Fruit fly (Drosophila melanogaster) whole organism, embryonic: ENCODE results near the gene in.

ENCODE experiments used
- ATbp ChIP-seq: fragments of 200-800 bp; sonication (Bioruptor generic); optimal IDR thresholded peaks from 2 replicates; lab custom pipeline; 2017; ENCODE audit warnings: missing biosample characterization, mild to moderate bottlenecking, missing genetic modification characterization, missing genetic modification reagents
- CG10147 ChIP-seq: fragments of 200-800 bp; sonication (Bioruptor generic); optimal IDR thresholded peaks from 2 replicates; lab custom pipeline; 2019; ENCODE audit warnings: missing biosample characterization, mild to moderate bottlenecking, missing genetic modification characterization, moderate library complexity
- CG10959 ChIP-seq: fragments of 200-800 bp; sonication (Bioruptor generic); IDR thresholded peaks from 2 replicates; pipeline ENCODE4 v1.3.6; 2022; ENCODE audit warnings: missing biosample characterization, missing genetic modification characterization
- CG11085 ChIP-seq: fragments of 200-800 bp; sonication (Bioruptor generic); IDR thresholded peaks from 2 replicates; pipeline ENCODE4 v1.3.6; 2022; ENCODE audit warnings: missing biosample characterization, missing genetic modification characterization
- CG14441 ChIP-seq: fragments of 200-800 bp; sonication (Bioruptor generic); IDR thresholded peaks from 2 replicates; pipeline ENCODE4 v1.3.6; 2022; ENCODE audit warnings: missing biosample characterization, missing genetic modification characterization
- CG15601 ChIP-seq: fragments of 200-800 bp; sonication (Bioruptor generic); optimal IDR thresholded peaks from 3 replicates; lab custom pipeline; 2019; ENCODE audit warnings: missing biosample characterization, mild to moderate bottlenecking, missing genetic modification characterization, moderate library complexity
- CG16779 ChIP-seq: fragments of 200-800 bp; sonication (Bioruptor generic); IDR thresholded peaks from 2 replicates; pipeline ENCODE4 v1.3.6; 2022; ENCODE audit warnings: missing biosample characterization, missing genetic modification characterization
- CG17359 ChIP-seq: fragments of 200-800 bp; sonication (Bioruptor generic); optimal IDR thresholded peaks from 3 replicates; lab custom pipeline; 2018; ENCODE audit warnings: missing biosample characterization, mild to moderate bottlenecking, missing genetic modification characterization, moderate library complexity
- CG17612 ChIP-seq: fragments of 200-800 bp; sonication (Bioruptor generic); IDR thresholded peaks from 2 replicates; pipeline ENCODE4 v1.3.6; 2022; ENCODE audit warnings: missing biosample characterization, missing genetic modification characterization
- CG17829 ChIP-seq: fragments of 200-800 bp; optimal IDR thresholded peaks from 2 replicates; lab custom pipeline; 2019; ENCODE audit warnings: missing biosample characterization, mild to moderate bottlenecking, missing genetic modification characterization, moderate library complexity
- CG18011 ChIP-seq: fragments of 200-800 bp; sonication (Bioruptor generic); optimal IDR thresholded peaks from 2 replicates; lab custom pipeline; 2017; ENCODE audit warnings: missing biosample characterization, missing genetic modification characterization, mild to moderate bottlenecking, moderate library complexity, missing genotype
- CG2202 ChIP-seq: fragments of 200-800 bp; sonication (Bioruptor generic); optimal IDR thresholded peaks from 2 replicates; lab custom pipeline; 2018; ENCODE audit warnings: missing biosample characterization, mild to moderate bottlenecking, missing genetic modification characterization
- CG31441 ChIP-seq: fragments of 200-800 bp; sonication (Bioruptor generic); IDR thresholded peaks from 2 replicates; pipeline ENCODE4 v1.3.6; 2022; ENCODE audit warnings: missing biosample characterization, missing genetic modification characterization
- CG6272 ChIP-seq: fragments of 200-800 bp; sonication (Bioruptor generic); IDR thresholded peaks from 2 replicates; pipeline ENCODE4 v1.3.6; 2022; ENCODE audit warnings: missing biosample characterization, missing genetic modification characterization
- CG7839 ChIP-seq: fragments of 200-800 bp; sonication (Bioruptor generic); optimal IDR thresholded peaks from 3 replicates; lab custom pipeline; 2018; ENCODE audit warnings: missing biosample characterization, mild to moderate bottlenecking, missing genetic modification characterization, moderate library complexity
- D19B ChIP-seq: fragments of 200-800 bp; sonication (Bioruptor generic); optimal IDR thresholded peaks from 2 replicates; lab custom pipeline; 2017; ENCODE audit warnings: missing biosample characterization, mild to moderate bottlenecking, missing genetic modification characterization
- E2f1 ChIP-seq: fragments of 200-800 bp; sonication (Bioruptor generic); IDR thresholded peaks from 2 replicates; pipeline ENCODE4 v1.3.6; 2022; ENCODE audit warnings: missing biosample characterization, missing genetic modification characterization
- Hand ChIP-seq: fragments of 200-800 bp; sonication (Bioruptor generic); optimal IDR thresholded peaks from 2 replicates; lab custom pipeline; 2017; ENCODE audit warnings: mild to moderate bottlenecking, missing biosample characterization, missing genetic modification reagents, missing genetic modification characterization
- Hr39 ChIP-seq: fragments of >200 bp; optimal IDR thresholded peaks from 2 replicates; lab custom pipeline; 2017
- Jarid2 ChIP-seq: fragments of 200-800 bp; sonication (Bioruptor generic); optimal IDR thresholded peaks from 3 replicates; lab custom pipeline; 2017; ENCODE audit warnings: mild to moderate bottlenecking, missing biosample characterization, missing genetic modification reagents, missing genetic modification characterization
- Max ChIP-seq: fragments of 200-800 bp; sonication (Bioruptor generic); optimal IDR thresholded peaks from 2 replicates; lab custom pipeline; 2016; ENCODE audit warnings: missing biosample characterization, mild to moderate bottlenecking, missing genetic modification characterization
- Meics ChIP-seq: fragments of 200-800 bp; sonication (Bioruptor generic); optimal IDR thresholded peaks from 2 replicates; lab custom pipeline; 2017; ENCODE audit warnings: missing biosample characterization, mild to moderate bottlenecking, missing genetic modification characterization
- Oaz ChIP-seq: fragments of 200-800 bp; sonication (Bioruptor generic); IDR thresholded peaks from 2 replicates; pipeline ENCODE4 v1.3.6; 2022; ENCODE audit warnings: missing biosample characterization, missing genetic modification characterization
- Poxn ChIP-seq: fragments of 200-800 bp; sonication (Bioruptor generic); IDR thresholded peaks from 2 replicates; pipeline ENCODE4 v1.3.6; 2022; ENCODE audit warnings: missing biosample characterization, missing genetic modification characterization
- Stat92E ChIP-seq, 3 experiments: fragments of >200 bp in 2 of 3; fragments of 200-800 bp in 1 of 3; sonication (Bioruptor generic) in 1 of 3; optimal IDR thresholded peaks; 2 replicates each; lab custom pipeline; 2017 to 2019; ENCODE audit warnings: missing biosample characterization in 3 of 3, missing genetic modification characterization in 3 of 3, mild to moderate bottlenecking in 1 of 3, moderate library complexity in 1 of 3
- bbx ChIP-seq: fragments of 200-800 bp; sonication (Bioruptor generic); IDR thresholded peaks from 2 replicates; pipeline ENCODE4 v1.3.6; 2022; ENCODE audit warnings: missing biosample characterization, missing genetic modification characterization; ENCODE audit not compliant: partially characterized antibody
- cg ChIP-seq: fragments of 200-800 bp; sonication (Bioruptor generic); optimal IDR thresholded peaks from 3 replicates; lab custom pipeline; 2019; ENCODE audit warnings: missing biosample characterization, mild to moderate bottlenecking, missing genetic modification characterization, moderate library complexity
- chinmo ChIP-seq: fragments of 200-800 bp; sonication (Bioruptor generic); IDR thresholded peaks from 4 replicates; pipeline ENCODE4 v1.3.6; 2022; ENCODE audit warnings: missing biosample characterization, missing genetic modification characterization; ENCODE audit not compliant: partially characterized antibody
- disco-r ChIP-seq: fragments of 200-800 bp; sonication (Bioruptor generic); optimal IDR thresholded peaks from 2 replicates; lab custom pipeline; 2016; ENCODE audit warnings: missing biosample characterization, missing genetic modification characterization
- dm ChIP-seq: fragments of 200-800 bp; sonication (Bioruptor generic); optimal IDR thresholded peaks from 3 replicates; lab custom pipeline; 2016; ENCODE audit warnings: missing biosample characterization, missing genetic modification characterization
- fu2 ChIP-seq: fragments of 200-800 bp; sonication (Bioruptor generic); optimal IDR thresholded peaks from 2 replicates; lab custom pipeline; 2016; ENCODE audit warnings: missing biosample characterization, missing genetic modification characterization
- gro ChIP-seq: fragments of 200-800 bp; sonication (Bioruptor generic); optimal IDR thresholded peaks from 2 replicates; lab custom pipeline; 2016; ENCODE audit warnings: missing biosample characterization, missing genetic modification characterization
- gt ChIP-seq: fragments of 200-800 bp; sonication (Bioruptor generic); IDR thresholded peaks from 2 replicates; pipeline ENCODE4 v1.3.6; 2022; ENCODE audit warnings: missing biosample characterization, missing genetic modification characterization
- jing ChIP-seq: fragments of 200-800 bp; sonication (Bioruptor generic); optimal IDR thresholded peaks from 2 replicates; lab custom pipeline; 2018; ENCODE audit warnings: missing biosample characterization, mild to moderate bottlenecking, missing genetic modification characterization
- kni ChIP-seq: fragments of 200-800 bp; sonication (Bioruptor generic); optimal IDR thresholded peaks from 3 replicates; lab custom pipeline; 2017; ENCODE audit warnings: mild to moderate bottlenecking, missing biosample characterization, missing genetic modification reagents, missing genetic modification characterization
- luna ChIP-seq: fragments of 200-800 bp; sonication (Bioruptor generic); optimal IDR thresholded peaks from 2 replicates; lab custom pipeline; 2016; ENCODE audit warnings: missing biosample characterization, missing genetic modification characterization
- mirr ChIP-seq: fragments of 200-800 bp; sonication (Bioruptor generic); optimal IDR thresholded peaks from 3 replicates; lab custom pipeline; 2018; ENCODE audit warnings: missing biosample characterization, mild to moderate bottlenecking, missing genetic modification characterization
- nom ChIP-seq: fragments of 200-800 bp; sonication (Bioruptor generic); optimal IDR thresholded peaks from 2 replicates; lab custom pipeline; 2017; ENCODE audit warnings: missing biosample characterization, missing genetic modification characterization, mild to moderate bottlenecking, moderate library complexity, missing genetic modification reagents
- odd ChIP-seq: fragments of 200-800 bp; sonication (Bioruptor generic); optimal IDR thresholded peaks from 2 replicates; lab custom pipeline; 2017; ENCODE audit warnings: missing biosample characterization, mild to moderate bottlenecking, missing genetic modification characterization
- org-1 ChIP-seq: fragments of 200-800 bp; sonication (Bioruptor generic); optimal IDR thresholded peaks from 2 replicates; lab custom pipeline; 2017; ENCODE audit warnings: missing biosample characterization, missing genetic modification characterization
- pb ChIP-seq: fragments of 200-800 bp; sonication (Bioruptor generic); optimal IDR thresholded peaks from 3 replicates; lab custom pipeline; 2016; ENCODE audit warnings: missing biosample characterization, missing genetic modification characterization
- sc ChIP-seq, 3 experiments: fragments of >200 bp in 2 of 3; fragments of 200-800 bp in 1 of 3; sonication (Bioruptor generic) in 1 of 3; optimal IDR thresholded peaks; 2 replicates in 2 of 3; 3 replicates in 1 of 3; lab custom pipeline; 2017; ENCODE audit warnings: mild to moderate bottlenecking in 1 of 3, missing biosample characterization in 1 of 3, missing genetic modification characterization in 1 of 3, missing genetic modification reagents in 1 of 3
- sisA ChIP-seq: fragments of 200-800 bp; sonication (Bioruptor generic); IDR thresholded peaks from 2 replicates; pipeline ENCODE4 v1.3.6; 2022; ENCODE audit warnings: missing biosample characterization, missing genetic modification characterization
- sna ChIP-seq: fragments of 200-800 bp; sonication (Bioruptor generic); IDR thresholded peaks from 2 replicates; pipeline ENCODE4 v1.3.6; 2022; ENCODE audit warnings: missing biosample characterization, missing genetic modification characterization; ENCODE audit not compliant: partially characterized antibody
- tio ChIP-seq: fragments of 200-800 bp; sonication (Bioruptor generic); optimal IDR thresholded peaks from 2 replicates; lab custom pipeline; 2017; ENCODE audit warnings: missing biosample characterization, missing genetic modification characterization, inconsistent platforms
- tll ChIP-seq, 2 experiments: fragments of 200-800 bp in 1 of 2; fragments of >200 bp in 1 of 2; sonication (Bioruptor generic) in 1 of 2; optimal IDR thresholded peaks; 2 replicates each; lab custom pipeline; 2017 to 2019; ENCODE audit warnings: missing biosample characterization in 2 of 2, missing genetic modification characterization in 2 of 2, mild to moderate bottlenecking in 1 of 2, moderate library complexity in 1 of 2
- tx ChIP-seq: fragments of 200-800 bp; sonication (Bioruptor generic); optimal IDR thresholded peaks from 2 replicates; lab custom pipeline; 2016; ENCODE audit warnings: missing biosample characterization, missing genetic modification characterization
- usp ChIP-seq: fragments of >200 bp; optimal IDR thresholded peaks from 2 replicates; lab custom pipeline; 2017; ENCODE audit warnings: missing biosample characterization, missing genetic modification characterization
- vfl ChIP-seq: fragments of 200-800 bp; sonication (Bioruptor generic); optimal IDR thresholded peaks from 2 replicates; lab custom pipeline; 2016; ENCODE audit warnings: missing biosample characterization, missing genetic modification characterization
- zen2 ChIP-seq: fragments of 200-800 bp; sonication (Bioruptor generic); IDR thresholded peaks from 3 replicates; pipeline ENCODE4 v1.3.6; 2022; ENCODE audit warnings: missing biosample characterization, missing genetic modification characterization; ENCODE audit not compliant: partially characterized antibody

Gene in

DNA sequence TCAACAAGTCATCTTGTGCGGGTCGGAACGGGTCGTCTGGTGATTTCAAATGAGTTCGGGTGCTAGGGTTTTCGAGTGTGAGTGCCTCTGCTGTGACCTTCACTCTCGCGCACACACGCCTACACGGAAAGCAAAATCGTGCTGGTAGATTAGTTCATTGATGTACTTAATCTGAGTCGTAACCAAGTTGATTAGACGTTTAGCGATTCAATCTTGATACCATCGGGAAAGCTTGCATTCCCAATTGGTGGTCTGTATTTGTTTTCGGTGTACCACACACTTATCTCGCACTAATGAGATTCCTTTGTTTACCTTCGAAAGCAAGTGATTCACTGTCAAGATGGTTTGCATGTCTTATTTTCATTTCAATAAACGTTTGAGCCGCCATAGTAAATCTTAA, 22.0 kb downstream of the in start (continued):
- TF ChIP-seq Meics (peak; percentile 46), disco-r (GFP tag; lab: Kevin White, UChicago) (no peak), nom (no peak), Max (GFP tag; lab: Kevin White, UChicago) (peak; percentile 24), Hr39 (no peak), gt (GFP tag; lab: Robert Waterston, UW) (no peak), CG15601 (tag; lab: Kevin White, UChicago) (no peak), cg (GFP tag; lab: Kevin White, UChicago) (no peak), CG17829 (tag; lab: Kevin White, UChicago) (no peak), tll (GFP tag; optimal IDR thresholded peaks at IDR 0.05; lab: Kevin White, UChicago) (no peak), CG10147 (GFP tag; lab: Kevin White, UChicago) (no peak), E2f1 (GFP tag; lab: Robert Waterston, UW) (no peak; the same call in 1 of the 2 replicates), Hand (GFP tag; lab: Kevin White, UChicago) (no peak), CG17359 (tag; lab: Kevin White, UChicago) (peak; percentile 43), Stat92E (GFP tag; optimal IDR thresholded peaks at IDR 0.05; lab: Kevin White, UChicago) (no peak), vfl (GFP tag; lab: Kevin White, UChicago) (no peak), CG18011 (no peak), luna (GFP tag; lab: Kevin White, UChicago) (no peak), ATbp (no peak), bbx (GFP tag; lab: Robert Waterston, UW) (no peak), Oaz (GFP tag; lab: Robert Waterston, UW) (no peak), sc (optimal IDR thresholded peaks at IDR 0.05; lab: Kevin White, UChicago) (no peak), sc (GFP tag; optimal IDR thresholded peaks at IDR 0.05; lab: Kevin White, UChicago) (no peak), jing (GFP tag; lab: Kevin White, UChicago) (no peak), org-1 (GFP tag; lab: Kevin White, UChicago) (peak; percentile 36), pb (peak; percentile 47), chinmo (peak; percentile 82; the same call in 2 of the 4 replicates), CG10959 (GFP tag; lab: Robert Waterston, UW) (no peak), zen2 (GFP tag; lab: Robert Waterston, UW) (no peak), CG11085 (no peak), odd (GFP tag; lab: Kevin White, UChicago) (no peak), usp (GFP tag; lab: Kevin White, UChicago) (no peak), CG2202 (tag; lab: Kevin White, UChicago) (no peak), CG6272 (GFP tag; lab: Robert Waterston, UW) (no peak), CG14441 (GFP tag; lab: Robert Waterston, UW) (peak; percentile 60; the same call in 1 of the 2 replicates), mirr (no peak), CG16779 (GFP tag; lab: Robert Waterston, UW) (no peak), kni (GFP tag; lab: Kevin White, UChicago) (no peak), tio (no peak), CG17612 (GFP tag; lab: Robert Waterston, UW) (no peak), Jarid2 (no peak), CG31441 (peak; percentile 27; the same call in 1 of the 2 replicates), CG7839 (tag; lab: Kevin White, UChicago) (peak; percentile 53), fu2 (GFP tag; lab: Kevin White, UChicago) (no peak), dm (GFP tag; lab: Kevin White, UChicago) (no peak), gro (GFP tag; lab: Kevin White, UChicago) (peak; percentile 73), tx (GFP tag; lab: Kevin White, UChicago) (no peak), Poxn (GFP tag; lab: Robert Waterston, UW) (no peak), D19B (no peak), sna (GFP tag; lab: Robert Waterston, UW) (no peak), sisA (GFP tag; lab: Robert Waterston, UW) (0 out of 2 replicates have a peak, but pooled peaks have one; percentile 19)
